Fruit fly (Drosophila melanogaster) whole organism, embryonic: ENCODE data around the gene jdp.

Source experiments
- B-H1 ChIP-seq: fragments of 200-800 bp; sonication (Bioruptor generic); IDR thresholded peaks from 3 replicates; pipeline ENCODE4 v1.3.6; 2022; ENCODE audit warnings: missing biosample characterization, missing genetic modification characterization
- Blimp-1 ChIP-seq: fragments of 200-800 bp; sonication (Bioruptor generic); optimal IDR thresholded peaks from 3 replicates; lab custom pipeline; 2018; ENCODE audit warnings: missing biosample characterization, missing genetic modification characterization, mild to moderate bottlenecking, moderate library complexity, missing genetic modification reagents
- CG10147 ChIP-seq: fragments of 200-800 bp; sonication (Bioruptor generic); optimal IDR thresholded peaks from 2 replicates; lab custom pipeline; 2019; ENCODE audit warnings: missing biosample characterization, mild to moderate bottlenecking, missing genetic modification characterization, moderate library complexity
- CG10654 ChIP-seq: fragments of 200-800 bp; sonication (Bioruptor generic); optimal IDR thresholded peaks from 2 replicates; lab custom pipeline; 2016; ENCODE audit warnings: missing biosample characterization, missing genetic modification characterization
- CG11723 ChIP-seq: fragments of 200-800 bp; sonication (Bioruptor generic); optimal IDR thresholded peaks from 2 replicates; lab custom pipeline; 2017; ENCODE audit warnings: missing biosample characterization, mild to moderate bottlenecking, missing genetic modification characterization
- CG13424 ChIP-seq: fragments of 200-800 bp; sonication (Bioruptor generic); optimal IDR thresholded peaks from 2 replicates; lab custom pipeline; 2019; ENCODE audit warnings: missing biosample characterization, mild to moderate bottlenecking, missing genetic modification characterization, moderate library complexity
- CG14860 ChIP-seq: fragments of 200-800 bp; sonication (Bioruptor generic); IDR thresholded peaks from 3 replicates; pipeline ENCODE4 v1.3.6; 2022; ENCODE audit warnings: missing biosample characterization, missing genetic modification characterization; ENCODE audit not compliant: partially characterized antibody
- CG15011 ChIP-seq: fragments of 200-800 bp; sonication (Bioruptor generic); optimal IDR thresholded peaks from 3 replicates; lab custom pipeline; 2018; ENCODE audit warnings: missing biosample characterization, mild to moderate bottlenecking, missing genetic modification characterization
- CG1529 ChIP-seq: fragments of 200-800 bp; sonication (Bioruptor generic); optimal IDR thresholded peaks from 3 replicates; lab custom pipeline; 2018; ENCODE audit warnings: missing biosample characterization, missing genetic modification characterization
- CG2199 ChIP-seq: fragments of 200-800 bp; sonication (Bioruptor generic); IDR thresholded peaks from 3 replicates; pipeline ENCODE4 v1.3.6; 2022; ENCODE audit warnings: missing biosample characterization, missing genetic modification characterization
- CG2202 ChIP-seq: fragments of 200-800 bp; sonication (Bioruptor generic); optimal IDR thresholded peaks from 2 replicates; lab custom pipeline; 2018; ENCODE audit warnings: missing biosample characterization, mild to moderate bottlenecking, missing genetic modification characterization
- CG2889 ChIP-seq: fragments of 200-800 bp; sonication (Bioruptor generic); IDR thresholded peaks from 3 replicates; pipeline ENCODE4 v1.3.6; 2022; ENCODE audit warnings: missing biosample characterization, missing genetic modification characterization
- CG3838 ChIP-seq: fragments of 200-800 bp; sonication (Bioruptor generic); optimal IDR thresholded peaks from 3 replicates; lab custom pipeline; 2016; ENCODE audit warnings: missing biosample characterization, missing genetic modification characterization
- CG5953 ChIP-seq: fragments of 200-800 bp; sonication (Bioruptor generic); IDR thresholded peaks from 2 replicates; pipeline ENCODE4 v1.3.6; 2022; ENCODE audit warnings: missing biosample characterization, missing genetic modification characterization
- CG7786 ChIP-seq: fragments of 200-800 bp; sonication (Bioruptor generic); optimal IDR thresholded peaks from 2 replicates; lab custom pipeline; 2016; ENCODE audit warnings: missing biosample characterization, missing genetic modification characterization
- CG8765 ChIP-seq: fragments of 200-800 bp; sonication (Bioruptor generic); IDR thresholded peaks from 2 replicates; pipeline ENCODE4 v1.3.6; 2022; ENCODE audit warnings: missing biosample characterization, missing genetic modification characterization
- CG9817 ChIP-seq: fragments of 200-800 bp; sonication (Bioruptor generic); optimal IDR thresholded peaks from 2 replicates; lab custom pipeline; 2018; ENCODE audit warnings: missing biosample characterization, mild to moderate bottlenecking, missing genetic modification characterization, moderate library complexity
- CG9932 ChIP-seq: fragments of 200-800 bp; sonication (Bioruptor generic); IDR thresholded peaks from 2 replicates; pipeline ENCODE4 v1.3.6; 2022; ENCODE audit warnings: missing biosample characterization, missing genetic modification characterization
- CrebB ChIP-seq: fragments of 200-800 bp; sonication (Bioruptor generic); optimal IDR thresholded peaks from 3 replicates; lab custom pipeline; 2018; ENCODE audit warnings: missing biosample characterization, mild to moderate bottlenecking, missing genetic modification characterization
- Dek ChIP-seq: fragments of 200-800 bp; sonication (Bioruptor generic); optimal IDR thresholded peaks from 3 replicates; lab custom pipeline; 2019; ENCODE audit warnings: missing biosample characterization, mild to moderate bottlenecking, missing genetic modification characterization, moderate library complexity
- Dll ChIP-seq: fragments of 200-800 bp; sonication (Bioruptor generic); IDR thresholded peaks from 4 replicates; pipeline ENCODE4 v1.3.6; 2022; ENCODE audit warnings: missing biosample characterization, missing genetic modification characterization; ENCODE audit not compliant: partially characterized antibody
- Fer3 ChIP-seq: fragments of 200-800 bp; sonication (Bioruptor generic); optimal IDR thresholded peaks from 2 replicates; lab custom pipeline; 2018; ENCODE audit warnings: missing biosample characterization, mild to moderate bottlenecking, missing genetic modification characterization, moderate library complexity
- Hand ChIP-seq: fragments of 200-800 bp; sonication (Bioruptor generic); optimal IDR thresholded peaks from 2 replicates; lab custom pipeline; 2017; ENCODE audit warnings: mild to moderate bottlenecking, missing biosample characterization, missing genetic modification reagents, missing genetic modification characterization
- Hsf ChIP-seq: fragments of 200-800 bp; sonication (Bioruptor generic); optimal IDR thresholded peaks from 3 replicates; lab custom pipeline; 2016; ENCODE audit warnings: missing biosample characterization, missing genetic modification characterization
- MESR4 ChIP-seq: fragments of 200-800 bp; sonication (Bioruptor generic); optimal IDR thresholded peaks from 2 replicates; lab custom pipeline; 2018; ENCODE audit warnings: missing biosample characterization, mild to moderate bottlenecking, missing genetic modification characterization, moderate library complexity
- Optix ChIP-seq: fragments of 200-800 bp; sonication (Bioruptor generic); IDR thresholded peaks from 3 replicates; pipeline ENCODE4 v1.3.6; 2022; ENCODE audit warnings: missing biosample characterization, missing genetic modification characterization
- Poxn ChIP-seq: fragments of 200-800 bp; sonication (Bioruptor generic); IDR thresholded peaks from 2 replicates; pipeline ENCODE4 v1.3.6; 2022; ENCODE audit warnings: missing biosample characterization, missing genetic modification characterization
- Ptx1 ChIP-seq: fragments of 200-800 bp; sonication (Bioruptor generic); IDR thresholded peaks from 2 replicates; pipeline ENCODE4 v1.3.6; 2022; ENCODE audit warnings: missing biosample characterization, missing genetic modification characterization
- Rfx ChIP-seq: fragments of 200-800 bp; sonication (Bioruptor generic); IDR thresholded peaks from 2 replicates; pipeline ENCODE4 v1.3.6; 2022; ENCODE audit warnings: missing biosample characterization, missing genetic modification characterization
- Sin3A ChIP-seq: fragments of >200 bp; optimal IDR thresholded peaks from 2 replicates; lab custom pipeline; 2018
- chm ChIP-seq: fragments of 200-800 bp; sonication (Bioruptor generic); IDR thresholded peaks from 2 replicates; pipeline ENCODE4 v1.3.6; 2022; ENCODE audit warnings: missing biosample characterization, missing genetic modification characterization
- croc ChIP-seq: fragments of 200-800 bp; sonication (Bioruptor generic); conservative IDR thresholded peaks from 3 replicates; pipeline ENCODE4 v1.3.6; 2022; ENCODE audit warnings: missing biosample characterization, missing genetic modification characterization
- ewg ChIP-seq: fragments of 200-800 bp; sonication (Bioruptor generic); optimal IDR thresholded peaks from 3 replicates; lab custom pipeline; 2017; ENCODE audit warnings: mild to moderate bottlenecking, missing biosample characterization, missing genetic modification reagents, missing genetic modification characterization
- ftz-f1 ChIP-seq: fragments of 200-800 bp; sonication (Bioruptor generic); optimal IDR thresholded peaks from 2 replicates; lab custom pipeline; 2016; ENCODE audit warnings: missing biosample characterization, missing genetic modification characterization
- gfzf ChIP-seq: fragments of 200-800 bp; sonication (Bioruptor generic); optimal IDR thresholded peaks from 2 replicates; lab custom pipeline; 2016; ENCODE audit warnings: missing biosample characterization, mild to moderate bottlenecking, missing genetic modification characterization, moderate library complexity
- gsb ChIP-seq: fragments of 200-800 bp; sonication (Bioruptor generic); IDR thresholded peaks from 2 replicates; pipeline ENCODE4 v1.3.6; 2022; ENCODE audit warnings: missing biosample characterization, missing genetic modification characterization
- jing ChIP-seq: fragments of 200-800 bp; sonication (Bioruptor generic); optimal IDR thresholded peaks from 2 replicates; lab custom pipeline; 2018; ENCODE audit warnings: missing biosample characterization, mild to moderate bottlenecking, missing genetic modification characterization
- maf-S ChIP-seq: fragments of 200-800 bp; sonication (Bioruptor generic); optimal IDR thresholded peaks from 2 replicates; lab custom pipeline; 2016; ENCODE audit warnings: missing biosample characterization, missing genetic modification characterization
- nerfin-1 ChIP-seq: fragments of 200-800 bp; sonication (Bioruptor generic); optimal IDR thresholded peaks from 3 replicates; lab custom pipeline; 2019; ENCODE audit warnings: missing biosample characterization, mild to moderate bottlenecking, missing genetic modification characterization, moderate library complexity
- pita ChIP-seq: fragments of 200-800 bp; sonication (Bioruptor generic); optimal IDR thresholded peaks from 2 replicates; lab custom pipeline; 2017; ENCODE audit warnings: missing biosample characterization, mild to moderate bottlenecking, missing genetic modification characterization
- rib ChIP-seq: fragments of 200-800 bp; sonication (Bioruptor generic); IDR thresholded peaks from 2 replicates; pipeline ENCODE4 v1.3.6; 2022; ENCODE audit warnings: missing biosample characterization, missing genetic modification characterization
- row ChIP-seq: fragments of 200-800 bp; sonication (Bioruptor generic); IDR thresholded peaks from 3 replicates; pipeline ENCODE4 v1.3.6; 2022; ENCODE audit warnings: missing biosample characterization, missing genetic modification characterization
- run ChIP-seq: fragments of 200-800 bp; sonication (Bioruptor generic); optimal IDR thresholded peaks from 3 replicates; lab custom pipeline; 2018; ENCODE audit warnings: missing biosample characterization, mild to moderate bottlenecking, missing genetic modification characterization
- salm ChIP-seq: fragments of 200-800 bp; sonication (Bioruptor generic); optimal IDR thresholded peaks from 2 replicates; lab custom pipeline; 2018; ENCODE audit warnings: missing biosample characterization, mild to moderate bottlenecking, missing genetic modification characterization
- sc ChIP-seq, 3 experiments: fragments of >200 bp in 2 of 3; fragments of 200-800 bp in 1 of 3; sonication (Bioruptor generic) in 1 of 3; optimal IDR thresholded peaks; 2 replicates in 2 of 3; 3 replicates in 1 of 3; lab custom pipeline; 2017; ENCODE audit warnings: mild to moderate bottlenecking in 1 of 3, missing biosample characterization in 1 of 3, missing genetic modification characterization in 1 of 3, missing genetic modification reagents in 1 of 3
- sr ChIP-seq: fragments of 200-800 bp; sonication (Bioruptor generic); IDR thresholded peaks from 3 replicates; pipeline ENCODE4 v1.3.6; 2022; ENCODE audit warnings: missing biosample characterization, missing genetic modification characterization
- trh ChIP-seq: fragments of 200-800 bp; sonication (Bioruptor generic); optimal IDR thresholded peaks from 2 replicates; lab custom pipeline; 2016; ENCODE audit warnings: missing biosample characterization, missing genetic modification characterization
- tup ChIP-seq: fragments of 200-800 bp; sonication (Bioruptor generic); optimal IDR thresholded peaks from 2 replicates; lab custom pipeline; 2016; ENCODE audit warnings: missing biosample characterization, mild to moderate bottlenecking, missing genetic modification characterization, moderate library complexity
- vnd ChIP-seq: fragments of 200-800 bp; sonication (Bioruptor generic); IDR thresholded peaks from 3 replicates; pipeline ENCODE4 v1.3.6; 2022; ENCODE audit warnings: missing biosample characterization, missing genetic modification characterization; ENCODE audit not compliant: partially characterized antibody

Gene jdp

dm6 chr3R:30570554-30571141, 43.8 kb upstream of the jdp start (continued):
- no peak for TF ChIP-seq Dll (GFP tag; lab: Robert Waterston, UW)
- peak; percentile 73 for TF ChIP-seq CG9817 (tag; lab: Kevin White, UChicago)
- peak; percentile 71 for TF ChIP-seq jing (GFP tag; lab: Kevin White, UChicago)
- TF ChIP-seq CG14860 (GFP tag; lab: Robert Waterston, UW), result no peak
- TF ChIP-seq Poxn, result no peak
- TF ChIP-seq CG15011 (GFP tag; lab: Kevin White, UChicago), result no peak
- TF ChIP-seq CG5953, result peak; percentile 88
- TF ChIP-seq gsb (GFP tag; lab: Robert Waterston, UW), result peak; percentile 67
- TF ChIP-seq Rfx, result peak; percentile 54
- TF ChIP-seq CG13424, result peak; percentile 85
- TF ChIP-seq Optix (GFP tag; lab: Robert Waterston, UW), result peak; percentile 72
- TF ChIP-seq CG10654 (GFP tag; lab: Kevin White, UChicago), result peak; percentile 63
- peak; percentile 64 for TF ChIP-seq run
- TF ChIP-seq CG10147, result peak; percentile 65
- peak; percentile 42; the same call in 1 of the 3 replicates for TF ChIP-seq CG2889
- no peak for TF ChIP-seq nerfin-1 (tag; lab: Kevin White, UChicago)
- TF ChIP-seq CG9932, result no peak
- no peak for TF ChIP-seq sc (optimal IDR thresholded peaks at IDR 0.05; lab: Kevin White, UChicago)
- TF ChIP-seq sc (GFP tag; optimal IDR thresholded peaks at IDR 0.05; lab: Kevin White, UChicago), result peak; percentile 68
- no peak for TF ChIP-seq Hand (GFP tag; lab: Kevin White, UChicago)
- TF ChIP-seq CG2202 (tag; lab: Kevin White, UChicago), result peak; percentile 68
- no peak for TF ChIP-seq pita
- TF ChIP-seq MESR4 (GFP tag; lab: Kevin White, UChicago), result no peak
- TF ChIP-seq sr (GFP tag; lab: Robert Waterston, UW), result peak; percentile 42; the same call in 1 of the 3 replicates
- TF ChIP-seq chm (GFP tag; lab: Robert Waterston, UW), result peak; percentile 82
- peak; percentile 1 for TF ChIP-seq CG3838 (GFP tag; lab: Kevin White, UChicago)
- TF ChIP-seq salm (tag; lab: Kevin White, UChicago), result peak; percentile 79
- TF ChIP-seq CG7786, result peak; percentile 39
- TF ChIP-seq CrebB (tag; lab: Kevin White, UChicago), result peak; percentile 44
- peak; percentile 28 for TF ChIP-seq maf-S (GFP tag; lab: Kevin White, UChicago)
- TF ChIP-seq ftz-f1, result no peak
- peak; percentile 64 for TF ChIP-seq B-H1 (GFP tag; lab: Robert Waterston, UW)
- TF ChIP-seq Sin3A, result no peak
- peak; percentile 77 for TF ChIP-seq CG1529 (GFP tag; lab: Kevin White, UChicago)
- peak; percentile 84 for TF ChIP-seq row (GFP tag; lab: Robert Waterston, UW)
- TF ChIP-seq CG8765 (GFP tag; lab: Robert Waterston, UW), result peak; percentile 29; the same call in 1 of the 2 replicates
- 0 out of 2 replicates have a peak, but pooled peaks have one; percentile 11 for TF ChIP-seq rib (GFP tag; lab: Robert Waterston, UW)
- TF ChIP-seq trh (GFP tag; lab: Kevin White, UChicago), result peak; percentile 16
- TF ChIP-seq ewg (GFP tag; lab: Kevin White, UChicago), result peak; percentile 56
- TF ChIP-seq CG11723 (GFP tag; lab: Kevin White, UChicago), result no peak
- no peak for TF ChIP-seq Dek (tag; lab: Kevin White, UChicago)
- TF ChIP-seq vnd (GFP tag; lab: Robert Waterston, UW), result no peak
- peak; percentile 87 for TF ChIP-seq Ptx1 (GFP tag; lab: Robert Waterston, UW)
- TF ChIP-seq croc (GFP tag; lab: Robert Waterston, UW), result peak; percentile 70; the same call in 2 of the 3 replicates
- peak; percentile 89 for TF ChIP-seq Blimp-1 (GFP tag; lab: Kevin White, UChicago)
- TF ChIP-seq gfzf, result no peak
- peak; percentile 64 for TF ChIP-seq Hsf (GFP tag; lab: Kevin White, UChicago)
- no peak for TF ChIP-seq tup
- TF ChIP-seq Fer3 (tag; lab: Kevin White, UChicago), result no peak
- peak; percentile 61; the same call in 1 of the 3 replicates for TF ChIP-seq CG2199 (GFP tag; lab: Robert Waterston, UW)
